Worm (Caenorhabditis elegans): Measurements from ENCODE around the gene T24H10.5.
A peak's percentile ranks its signal among the peaks of the same experiment; 100 is the strongest.

DNA sequence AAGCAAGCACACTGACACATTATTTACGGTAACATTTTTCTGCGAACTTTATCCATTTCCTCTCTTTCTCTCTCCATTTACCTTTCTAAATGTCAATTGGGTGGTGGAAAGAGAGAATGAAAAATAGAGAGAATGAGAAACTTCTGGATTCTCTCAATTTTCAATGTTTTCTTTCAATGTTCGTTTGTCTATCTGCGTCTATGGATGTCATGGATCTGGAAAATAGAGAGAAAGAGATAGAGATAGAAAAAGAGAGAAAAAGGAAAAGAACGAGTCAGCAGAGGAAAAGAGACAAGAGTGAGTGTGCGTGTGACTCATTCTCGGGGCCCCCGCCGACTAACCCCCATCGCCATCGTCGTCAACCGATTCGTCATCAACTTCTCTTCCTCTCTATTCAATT, 12.0 kb downstream of the T24H10.5 start, which contains the start of gene jun-1:
- TF ChIP-seq F13C5.2 (tag; optimal IDR thresholded peaks at IDR 0.05), result no peak
- TF ChIP-seq ama-1 (optimal IDR thresholded peaks at IDR 0.05), result no peak
- 0 out of 2 replicates have a peak, but pooled peaks have one; percentile 6 for TF ChIP-seq scrt-1 (GFP tag; IDR thresholded peaks at IDR 0.05)
- TF ChIP-seq flt-1 (GFP tag; IDR thresholded peaks at IDR 0.05), result no peak
- TF ChIP-seq hmg-4 (GFP tag; optimal IDR thresholded peaks at IDR 0.05), result peak; percentile 26
- TF ChIP-seq tra-4 (tag; optimal IDR thresholded peaks at IDR 0.05), result no peak
- TF ChIP-seq B0310.2 (tag; optimal IDR thresholded peaks at IDR 0.05), result no peak

All from whole organism, early embryonic.